Fruit fly (Drosophila melanogaster) whole organism: ENCODE data around the gene CG3061.

Experiments used
- CG8478 ChIP-seq: fragments of >200 bp; optimal IDR thresholded peaks from 2 replicates; lab custom pipeline; 2018; ENCODE audit warnings: inconsistent platforms
- Dll ChIP-seq: fragments of >200 bp; optimal IDR thresholded peaks from 2 replicates; lab custom pipeline; 2017
- psq ChIP-seq: fragments of >200 bp; optimal IDR thresholded peaks from 2 replicates; lab custom pipeline; 2017

- TF ChIP-seq CG8478 (no peak), psq (lab: Kevin White, UChicago) (no peak), Dll (lab: Kevin White, UChicago) (no peak)
These were observed 33.1 kb downstream of the CG3061 start for dm6 chr3R:14065241-14065640.
